Worm (Caenorhabditis elegans): Measurements from ENCODE around the gene F56C4.2.
"Not testable (repeated sequence)": the region's sequence is repeated elsewhere in the genome, so short reads cannot be mapped to it uniquely, and the experiment has no call there.

Gene F56C4.2

ce11 chrIV:10620811-10621210, 18.3 kb upstream of the F56C4.2 start, which contains the start of gene R09H10.7:
TSS of gene R09H10.7 (plus strand) at chrIV:10621111.
- TF ChIP-seq him-1 (tag; optimal IDR thresholded peaks at IDR 0.05) = no peak
- peak; percentile 47; the same call in 1 of the 2 replicates for TF ChIP-seq B0336.3 (GFP tag; IDR thresholded peaks at IDR 0.05)
- TF ChIP-seq hlh-12 (tag; optimal IDR thresholded peaks at IDR 0.05) = no peak
- TF ChIP-seq ztf-25 (GFP tag; IDR thresholded peaks at IDR 0.05) = no peak
- TF ChIP-seq akir-1 (GFP tag; optimal IDR thresholded peaks at IDR 0.05) = no peak
- TF ChIP-seq C06A6.2 (GFP tag; conservative IDR thresholded peaks at IDR 0.05) = no peak

DNA sequence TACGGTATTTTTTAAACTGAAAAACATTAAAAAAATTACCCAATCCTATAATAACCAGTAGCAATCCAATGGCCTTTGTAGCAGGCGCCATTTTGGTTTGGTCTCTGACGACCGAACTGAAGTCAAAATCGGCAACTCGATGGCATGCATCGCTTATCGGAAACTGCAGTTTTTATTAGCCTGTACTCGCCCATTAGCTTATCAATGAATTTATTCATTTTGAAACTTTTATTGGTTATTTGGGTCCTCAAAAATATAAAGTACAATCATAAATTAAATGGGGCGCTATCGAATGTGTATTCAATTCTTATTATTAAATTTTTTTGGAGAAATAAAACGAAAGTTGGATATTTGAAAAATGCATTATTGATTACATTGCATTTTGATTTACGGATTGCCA, 10.4 kb upstream of the F56C4.2 start, which contains the start of gene R09H10.5:
TSS of gene R09H10.5 (minus strand) at position 106 of the 400 bp plus-strand sequence.
- TF ChIP-seq nhr-80 (tag; optimal IDR thresholded peaks at IDR 0.05) = peak; percentile 51
- TF ChIP-seq hlh-26 (GFP tag; conservative IDR thresholded peaks at IDR 0.05) = no peak

- TF ChIP-seq ztf-22 (GFP tag; optimal IDR thresholded peaks at IDR 0.05) = peak; percentile 13
- no peak for TF ChIP-seq B0035.1 (tag; optimal IDR thresholded peaks at IDR 0.05)
- TF ChIP-seq atf-7 (tag; optimal IDR thresholded peaks at IDR 0.05) = peak; percentile 32
- no peak for TF ChIP-seq ztf-3 (GFP tag; optimal IDR thresholded peaks at IDR 0.05)
- no peak for TF ChIP-seq hmg-20 (GFP tag; IDR thresholded peaks at IDR 0.05)
- no peak for TF ChIP-seq tlf-1 (GFP tag; optimal IDR thresholded peaks at IDR 0.05)
- TF ChIP-seq B0261.1 (tag; optimal IDR thresholded peaks at IDR 0.05) = no peak
- peak; percentile 53 for TF ChIP-seq unc-62 (GFP tag; optimal IDR thresholded peaks at IDR 0.05)
- no peak for TF ChIP-seq lin-54 (GFP tag; optimal IDR thresholded peaks at IDR 0.05)
- no peak for TF ChIP-seq attf-3 (GFP tag; conservative IDR thresholded peaks at IDR 0.05)
- TF ChIP-seq him-1 (tag; optimal IDR thresholded peaks at IDR 0.05) = no peak
- TF ChIP-seq tbp1 (GFP tag; optimal IDR thresholded peaks at IDR 0.05) = no peak
- no peak for TF ChIP-seq F52B5.7 (tag; optimal IDR thresholded peaks at IDR 0.05)
- TF ChIP-seq aptf-2 (GFP tag; conservative IDR thresholded peaks at IDR 0.05) = no peak
- no peak for TF ChIP-seq ceh-40 (GFP tag; IDR thresholded peaks at IDR 0.05)
- TF ChIP-seq let-607 (tag; optimal IDR thresholded peaks at IDR 0.05) = peak; percentile 69 to 81
- peak; percentile 92 for TF ChIP-seq nhr-80 (tag; optimal IDR thresholded peaks at IDR 0.05)
These were observed 8.0 kb upstream of the F56C4.2 start, which contains the start of gene F56C4.4 for ce11 chrIV:10630953-10631554. TSS of gene F56C4.4 (minus strand) at chrIV:10631267.

ce11 chrIV:10636649-10637048, 2.4 kb upstream of the F56C4.2 start, which contains the start of gene F56C4.1:
TSS of gene F56C4.1 (plus strand) at chrIV:10636949.
- no peak for TF ChIP-seq lag-1 (GFP tag; IDR thresholded peaks at IDR 0.05)
- no peak for TF ChIP-seq dpff-1 (tag; optimal IDR thresholded peaks at IDR 0.05)
- no peak for TF ChIP-seq zfh-2 (GFP tag; conservative IDR thresholded peaks at IDR 0.05)
- TF ChIP-seq ccch-3 (GFP tag; optimal IDR thresholded peaks at IDR 0.05) = no peak
- TF ChIP-seq F10E7.11 (tag; optimal IDR thresholded peaks at IDR 0.05) = no peak
- no peak for TF ChIP-seq mes-4 (tag; optimal IDR thresholded peaks at IDR 0.05)
- no peak for TF ChIP-seq lsy-27 (tag; optimal IDR thresholded peaks at IDR 0.05; ENCODE audit: borderline replicate concordance, insufficient read depth)
- TF ChIP-seq ekl-4 (GFP tag; IDR thresholded peaks at IDR 0.05) = no peak

ce11 chrIV:10654047-10654446, 15.0 kb downstream of the F56C4.2 start, which contains the start of gene glb-19:
TSS of gene glb-19 (minus strand) at chrIV:10654147.
- TF ChIP-seq nhr-120 (GFP tag; IDR thresholded peaks at IDR 0.05); F22D6.2 (tag; optimal IDR thresholded peaks at IDR 0.05); dpff-1 (tag; optimal IDR thresholded peaks at IDR 0.05): not testable (repeated sequence)

Measured in whole organism, young adult.